Worm (Caenorhabditis elegans): Measurements from ENCODE around the gene dos-3.

- no peak for TF ChIP-seq him-1 (tag; optimal IDR thresholded peaks at IDR 0.05)
- no peak for TF ChIP-seq W03F9.2 (tag; optimal IDR thresholded peaks at IDR 0.05)
- TF ChIP-seq dao-5 (tag; optimal IDR thresholded peaks at IDR 0.05), result no peak
Observed at ce11 chrIII:802041-802440, 37.4 kb downstream of the dos-3 start.

All from whole organism, L4/young adult.